Worm (Caenorhabditis elegans) whole organism, L1 larva: ENCODE results near the gene tag-329.

Experiments used
- Y116A8C.19 ChIP-seq: sonication (generic microtip); optimal IDR thresholded peaks from 2 replicates; lab custom pipeline; 2016; ENCODE audit warnings: missing compliant biosample characterization, missing genetic modification characterization, borderline replicate concordance
- elt-3 ChIP-seq, 6 experiments: fragments of 150-350 bp in 1 of 6; sonication (generic microtip); optimal IDR thresholded peaks; 2 replicates each; lab custom pipeline; 2017 to 2018; ENCODE audit warnings: missing biosample characterization in 6 of 6, missing genetic modification characterization in 6 of 6, inconsistent platforms in 1 of 6
- nhr-20 ChIP-seq: sonication (generic microtip); optimal IDR thresholded peaks from 2 replicates; lab custom pipeline; 2016; ENCODE audit warnings: mild to moderate bottlenecking, missing genetic modification characterization, missing compliant biosample characterization
- nhr-237 ChIP-seq: fragments of 150-350 bp; optimal IDR thresholded peaks from 2 replicates; lab custom pipeline; 2014; ENCODE audit warnings: missing biosample characterization, missing genetic modification characterization
- nhr-90 ChIP-seq: sonication (generic microtip); optimal IDR thresholded peaks from 2 replicates; lab custom pipeline; 2016; ENCODE audit warnings: mild to moderate bottlenecking, missing genetic modification characterization, missing compliant biosample characterization; ENCODE audit not compliant: poor library complexity
- tbx-2 ChIP-seq: sonication (generic microtip); optimal IDR thresholded peaks from 2 replicates; lab custom pipeline; 2016; ENCODE audit warnings: missing genetic modification characterization, missing compliant biosample characterization
- unc-130 ChIP-seq: fragments of 150-350 bp; optimal IDR thresholded peaks from 2 replicates; lab custom pipeline; 2017; ENCODE audit warnings: missing biosample characterization, missing genetic modification characterization, inconsistent platforms
- unc-62 ChIP-seq: fragments of 150-350 bp; optimal IDR thresholded peaks from 2 replicates; lab custom pipeline; 2014; ENCODE audit warnings: missing biosample characterization, missing genetic modification reagents, missing genetic modification characterization

DNA sequence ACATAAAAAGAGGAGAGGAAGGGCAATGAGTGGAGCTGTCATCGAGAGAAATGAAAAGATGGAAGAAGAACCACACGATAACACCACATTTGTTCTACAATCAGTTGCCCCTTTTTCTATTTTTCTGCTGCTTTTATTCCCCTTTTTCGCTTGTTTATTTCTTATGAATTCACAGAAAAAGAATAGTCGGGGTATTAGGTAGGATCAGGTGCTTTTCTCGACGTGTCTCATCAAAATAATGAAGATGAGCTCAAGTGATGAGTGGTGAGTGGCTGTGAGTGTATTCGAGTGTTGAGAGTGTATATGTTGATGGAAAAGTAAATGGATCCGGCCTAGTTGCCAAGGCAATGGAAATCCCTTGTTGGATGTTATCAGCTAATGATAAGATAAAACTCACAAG is 49.2 kb upstream of the tag-329 start:
- no peak for TF ChIP-seq tbx-2 (tag; lab: Kevin White, UChicago)
- TF ChIP-seq elt-3 (tag; optimal IDR thresholded peaks at IDR 0.05; lab: Kevin White, UChicago), result no peak
- TF ChIP-seq unc-130 (tag; lab: Kevin White, UChicago), result no peak
- TF ChIP-seq Y116A8C.19, result no peak
- TF ChIP-seq nhr-90, result no peak
- TF ChIP-seq unc-62, result no peak
- TF ChIP-seq nhr-20 (tag; lab: Kevin White, UChicago), result no peak
- TF ChIP-seq nhr-237 (tag; lab: Kevin White, UChicago), result no peak
